Fruit fly (Drosophila melanogaster): ENCODE results near the gene RhoGAPp190.
A peak's percentile ranks its signal among the peaks of the same experiment; 100 is the strongest.

DNA sequence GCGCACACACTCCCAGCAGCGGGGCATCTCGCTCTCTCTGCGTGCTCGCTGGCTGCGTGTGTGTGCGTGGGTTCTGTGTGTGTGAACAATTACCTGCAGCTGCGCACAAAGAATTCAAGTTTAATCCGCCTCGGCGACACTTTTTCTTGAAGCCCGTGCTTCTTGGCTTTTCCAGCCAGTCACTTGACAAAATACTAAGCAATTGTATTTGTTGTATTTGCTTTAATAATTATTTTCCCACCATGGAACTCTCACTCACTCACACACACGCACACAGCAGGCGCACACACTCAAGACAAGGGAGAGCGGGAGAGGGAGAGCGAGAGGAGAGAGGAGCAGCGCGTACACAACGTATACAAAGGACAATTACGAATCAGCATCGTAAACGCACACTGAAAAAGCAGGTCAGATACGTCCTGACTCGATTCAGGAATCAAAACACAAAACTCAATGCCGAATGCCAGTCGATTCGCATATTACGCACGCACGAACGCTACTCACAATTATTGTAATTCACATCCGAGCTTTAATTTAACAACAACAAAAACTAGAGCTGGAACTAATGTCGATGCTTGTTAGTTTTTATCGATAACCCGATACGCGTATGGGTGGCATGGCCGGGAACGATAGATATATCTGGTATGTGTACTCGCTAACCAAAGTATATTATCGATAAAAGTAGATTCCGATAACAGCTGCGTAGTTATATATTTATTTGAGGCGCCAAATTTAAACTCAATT is at the start of gene RhoGAPp190:
- no peak for TF ChIP-seq CG9948 (tag; optimal IDR thresholded peaks at IDR 0.05)
- TF ChIP-seq EcR (GFP tag; optimal IDR thresholded peaks at IDR 0.05): no peak
- 0 out of 3 replicates have a peak, but pooled peaks have one; percentile 35 for TF ChIP-seq fd96Ca (GFP tag; IDR thresholded peaks at IDR 0.05)
- peak; percentile 15 for TF ChIP-seq CG13204 (GFP tag; optimal IDR thresholded peaks at IDR 0.05)
- TF ChIP-seq Snoo (tag; optimal IDR thresholded peaks at IDR 0.05): no peak
- TF ChIP-seq CG10348 (GFP tag; IDR thresholded peaks at IDR 0.05): no peak
- TF ChIP-seq Pif1A (GFP tag; optimal IDR thresholded peaks at IDR 0.05): no peak
